In the genomic region with DNA sequence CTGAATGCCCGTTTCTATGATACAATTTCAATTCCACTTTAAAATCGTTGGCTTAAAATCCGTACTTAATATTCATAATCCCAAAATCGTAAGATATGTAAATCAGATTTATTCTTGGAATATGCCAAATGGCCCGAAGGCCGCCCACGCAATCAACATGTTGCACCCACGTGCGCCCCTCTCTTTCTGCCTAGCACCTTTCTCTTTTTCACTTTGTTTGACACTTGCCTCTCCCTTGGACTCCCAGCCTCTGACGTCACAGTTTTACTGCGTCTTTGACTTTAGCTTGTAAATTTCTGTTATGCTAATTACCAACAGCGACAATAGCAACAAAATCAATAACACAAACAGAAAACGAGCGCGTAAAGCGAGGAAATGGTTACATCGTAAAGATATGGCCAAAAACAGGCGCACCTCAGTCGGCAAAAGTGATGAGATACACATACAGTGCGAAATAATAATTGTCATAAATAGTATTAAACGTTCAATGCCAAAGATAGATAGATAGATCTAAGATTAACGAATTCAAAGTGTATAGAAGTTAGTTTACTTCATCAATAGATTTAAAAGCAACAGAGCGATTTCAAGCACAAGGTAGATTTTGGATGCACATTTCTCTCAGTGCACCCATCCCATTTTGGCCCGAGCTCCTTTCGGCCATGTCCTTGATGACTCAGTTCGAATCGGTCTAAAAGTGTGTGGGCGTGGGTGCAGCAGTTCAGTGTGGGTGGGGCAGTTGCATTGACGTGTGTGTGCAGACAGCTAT, we compare ENCODE assay signal across 5 fruit fly cellular contexts.
A peak's percentile ranks its signal among the peaks of the same experiment; 100 is the strongest.
TF ChIP-seq lines count a peak whose summit lies in the region.

No protein-coding gene starts in this region.

- no peak for TF ChIP-seq CTCF in whole organism, embryonic (GFP tag; optimal IDR thresholded peaks at IDR 0.05; lab: Kevin White, UChicago)

TF ChIP-seq in whole organism, adult, 20 proteins besides CTCF, POLR2A, EP300 and RAD21 (continues in another document):
- TF ChIP-seq pad (GFP tag; optimal IDR thresholded peaks at IDR 0.05; lab: Kevin White, UChicago) (no peak), CG11617 (GFP tag; optimal IDR thresholded peaks at IDR 0.05; lab: Kevin White, UChicago) (no peak), cnc (optimal IDR thresholded peaks at IDR 0.05; lab: Kevin White, UChicago) (no peak), Clk (GFP tag; optimal IDR thresholded peaks at IDR 0.05; lab: Kevin White, UChicago) (no peak), CG7045 (GFP tag; optimal IDR thresholded peaks at IDR 0.05; lab: Kevin White, UChicago) (peak; percentile 35), CG14711 (tag; optimal IDR thresholded peaks at IDR 0.05; lab: Kevin White, UChicago) (no peak), CG12768 (GFP tag; optimal IDR thresholded peaks at IDR 0.05; lab: Kevin White, UChicago) (no peak), Mnt (GFP tag; optimal IDR thresholded peaks at IDR 0.05; lab: Kevin White, UChicago) (peak; percentile 13), kay (GFP tag; lab: Kevin White, UChicago; ENCODE audit: borderline replicate concordance) (peak; percentile 59), CG33017 (tag; optimal IDR thresholded peaks at IDR 0.05; lab: Kevin White, UChicago) (peak; percentile 32), bab1 (GFP tag; optimal IDR thresholded peaks at IDR 0.05; lab: Kevin White, UChicago) (no peak), CG1620 (GFP tag; optimal IDR thresholded peaks at IDR 0.05; lab: Kevin White, UChicago) (no peak), Hr96 (GFP tag; optimal IDR thresholded peaks at IDR 0.05; lab: Kevin White, UChicago) (no peak), cic (GFP tag; optimal IDR thresholded peaks at IDR 0.05; lab: Kevin White, UChicago) (no peak), CG7101 (tag; optimal IDR thresholded peaks at IDR 0.05; lab: Kevin White, UChicago) (peak; percentile 9), CG5204 (GFP tag; optimal IDR thresholded peaks at IDR 0.05; lab: Kevin White, UChicago) (no peak), ovo (GFP tag; optimal IDR thresholded peaks at IDR 0.05; lab: Kevin White, UChicago) (no peak)

TF ChIP-seq in whole organism, embryonic, 481 proteins besides CTCF, POLR2A, EP300 and RAD21 (continues in another document):
- TF ChIP-seq gt (GFP tag; IDR thresholded peaks at IDR 0.05; lab: Robert Waterston, UW) (no peak), otp (GFP tag; IDR thresholded peaks at IDR 0.05; lab: Robert Waterston, UW) (no peak), hkb (optimal IDR thresholded peaks at IDR 0.05; lab: Kevin White, UChicago) (no peak), hkb (GFP tag; IDR thresholded peaks at IDR 0.05; lab: Robert Waterston, UW) (no peak), gro (GFP tag; optimal IDR thresholded peaks at IDR 0.05; lab: Kevin White, UChicago) (no peak), pum (GFP tag; optimal IDR thresholded peaks at IDR 0.05; lab: Kevin White, UChicago) (no peak), unpg (GFP tag; optimal IDR thresholded peaks at IDR 0.05; lab: Kevin White, UChicago) (no peak), CG7357 (GFP tag; IDR thresholded peaks at IDR 0.05; lab: Robert Waterston, UW) (no peak), CG16779 (GFP tag; IDR thresholded peaks at IDR 0.05; lab: Robert Waterston, UW) (no peak), CG7372 (GFP tag; IDR thresholded peaks at IDR 0.05; lab: Robert Waterston, UW) (no peak), bcd (GFP tag; optimal IDR thresholded peaks at IDR 0.05; lab: Kevin White, UChicago) (peak; percentile 8), sisA (GFP tag; IDR thresholded peaks at IDR 0.05; lab: Robert Waterston, UW) (no peak), prd (optimal IDR thresholded peaks at IDR 0.05; lab: Kevin White, UChicago) (no peak), prd (GFP tag; IDR thresholded peaks at IDR 0.05; lab: Robert Waterston, UW) (peak; percentile 49; the same call in 1 of the 3 replicates), zen (tag; optimal IDR thresholded peaks at IDR 0.05; lab: Kevin White, UChicago) (peak; percentile 29), Xrp1 (GFP tag; IDR thresholded peaks at IDR 0.05; lab: Robert Waterston, UW) (peak; percentile 24; the same call in 1 of the 2 replicates), ash1 (GFP tag; optimal IDR thresholded peaks at IDR 0.05; lab: Kevin White, UChicago) (no peak), Deaf1 (tag; optimal IDR thresholded peaks at IDR 0.05; lab: Kevin White, UChicago) (peak; percentile 3)

TF ChIP-seq in whole organism, prepupa, 60 proteins besides CTCF, POLR2A, EP300 and RAD21 (continues in another document):
- TF ChIP-seq CG6792 (GFP tag; optimal IDR thresholded peaks at IDR 0.05; lab: Kevin White, UChicago) = no peak
- no peak for TF ChIP-seq fd85E (GFP tag; optimal IDR thresholded peaks at IDR 0.05; lab: Kevin White, UChicago)
- no peak for TF ChIP-seq CG9139 (GFP tag; optimal IDR thresholded peaks at IDR 0.05; lab: Kevin White, UChicago)
- no peak for TF ChIP-seq CG8319 (GFP tag; optimal IDR thresholded peaks at IDR 0.05; lab: Kevin White, UChicago)
- no peak; the same call in 2 of the 3 replicates for TF ChIP-seq CG6163 (GFP tag; IDR thresholded peaks at IDR 0.05; lab: Robert Waterston, UW)
- no peak for TF ChIP-seq CG3032 (tag; optimal IDR thresholded peaks at IDR 0.05; lab: Kevin White, UChicago)
- TF ChIP-seq Eip78C (GFP tag; lab: Kevin White, UChicago) = peak; percentile 87
- TF ChIP-seq esn (GFP tag; optimal IDR thresholded peaks at IDR 0.05; lab: Kevin White, UChicago) = no peak
- peak; percentile 6 for TF ChIP-seq dsx (GFP tag; optimal IDR thresholded peaks at IDR 0.05; lab: Kevin White, UChicago; ENCODE audit: poor library complexity, severe bottlenecking)
- no peak for TF ChIP-seq vri (GFP tag; optimal IDR thresholded peaks at IDR 0.05; lab: Kevin White, UChicago)
- peak; percentile 23 for TF ChIP-seq topi (GFP tag; optimal IDR thresholded peaks at IDR 0.05; lab: Kevin White, UChicago)
- peak; percentile 43 for TF ChIP-seq CG10669 (GFP tag; optimal IDR thresholded peaks at IDR 0.05; lab: Kevin White, UChicago)
- no peak for TF ChIP-seq Ets21C (GFP tag; optimal IDR thresholded peaks at IDR 0.05; lab: Kevin White, UChicago)
- no peak for TF ChIP-seq CG6854 (GFP tag; optimal IDR thresholded peaks at IDR 0.05; lab: Kevin White, UChicago)
- TF ChIP-seq CG11762 (GFP tag; optimal IDR thresholded peaks at IDR 0.05; lab: Kevin White, UChicago; ENCODE audit: insufficient read depth) = no peak
- TF ChIP-seq CG4318 (GFP tag; optimal IDR thresholded peaks at IDR 0.05; lab: Kevin White, UChicago) = no peak
- TF ChIP-seq CG10631 (GFP tag; optimal IDR thresholded peaks at IDR 0.05; lab: Kevin White, UChicago) = no peak

TF ChIP-seq in whole organism, pupa, 21 proteins besides CTCF, POLR2A, EP300 and RAD21:
- TF ChIP-seq CG8159 (tag; optimal IDR thresholded peaks at IDR 0.05; lab: Kevin White, UChicago) (no peak), Pif1A (GFP tag; optimal IDR thresholded peaks at IDR 0.05; lab: Kevin White, UChicago) (peak; percentile 7), CG12605 (GFP tag; IDR thresholded peaks at IDR 0.05; lab: Robert Waterston, UW) (no peak), CG32121 (GFP tag; IDR thresholded peaks at IDR 0.05; lab: Robert Waterston, UW) (0 out of 2 replicates have a peak, but pooled peaks have one; percentile 21), CG9948 (tag; optimal IDR thresholded peaks at IDR 0.05; lab: Kevin White, UChicago) (peak; percentile 38), CG17806 (tag; optimal IDR thresholded peaks at IDR 0.05; lab: Kevin White, UChicago) (peak; percentile 39), CG4496 (GFP tag; IDR thresholded peaks at IDR 0.05; lab: Robert Waterston, UW) (0 out of 3 replicates have a peak, but pooled peaks have one; percentile 9), Pif1B (GFP tag; optimal IDR thresholded peaks at IDR 0.05; lab: Kevin White, UChicago) (peak; percentile 8), CG8301 (tag; optimal IDR thresholded peaks at IDR 0.05; lab: Kevin White, UChicago) (peak; percentile 31)
TF ChIP-seq in whole organism, pupa: peak in this region for 7.

TF ChIP-seq in whole organism, wandering third instar larva, 38 proteins besides CTCF, POLR2A, EP300 and RAD21:
- TF ChIP-seq Jra (GFP tag; optimal IDR thresholded peaks at IDR 0.05; lab: Kevin White, UChicago) (no peak), dl (GFP tag; optimal IDR thresholded peaks at IDR 0.05; lab: Kevin White, UChicago; ENCODE audit: insufficient read depth in 1 of 2, partially characterized antibody in 2 of 2) (no peak), Mio (GFP tag; optimal IDR thresholded peaks at IDR 0.05; lab: Kevin White, UChicago) (no peak), jim (GFP tag; optimal IDR thresholded peaks at IDR 0.05; lab: Kevin White, UChicago) (no peak), CG9705 (GFP tag; optimal IDR thresholded peaks at IDR 0.05; lab: Kevin White, UChicago) (no peak), Vsx2 (GFP tag; optimal IDR thresholded peaks at IDR 0.05; lab: Kevin White, UChicago; ENCODE audit: partially characterized antibody) (no peak), usp (GFP tag; optimal IDR thresholded peaks at IDR 0.05; lab: Kevin White, UChicago) (no peak), HLH106 (tag; optimal IDR thresholded peaks at IDR 0.05; lab: Kevin White, UChicago) (no peak), Myc (optimal IDR thresholded peaks at IDR 0.05; lab: Kevin White, UChicago) (no peak), dsf (GFP tag; optimal IDR thresholded peaks at IDR 0.05; lab: Kevin White, UChicago; ENCODE audit: borderline replicate concordance) (no peak), foxo (GFP tag; optimal IDR thresholded peaks at IDR 0.05; lab: Kevin White, UChicago) (peak in 1 of 2 experiments; percentile 10), Sp1 (GFP tag; optimal IDR thresholded peaks at IDR 0.05; lab: Kevin White, UChicago) (no peak), CG32264 (GFP tag; optimal IDR thresholded peaks at IDR 0.05; lab: Kevin White, UChicago) (no peak), h (GFP tag; optimal IDR thresholded peaks at IDR 0.05; lab: Kevin White, UChicago) (peak; percentile 52), fru (GFP tag; optimal IDR thresholded peaks at IDR 0.05; lab: Kevin White, UChicago) (peak; percentile 18), Hr78 (GFP tag; optimal IDR thresholded peaks at IDR 0.05; lab: Kevin White, UChicago) (no peak), pan (optimal IDR thresholded peaks at IDR 0.05; lab: Kevin White, UChicago) (no peak), br (GFP tag; optimal IDR thresholded peaks at IDR 0.05; lab: Kevin White, UChicago) (no peak)
